Worm (Caenorhabditis elegans): ENCODE data around the gene fbxb-14.
"Not testable (repeated sequence)": the region's sequence is repeated elsewhere in the genome, so short reads cannot be mapped to it uniquely, and the experiment has no call there.

DNA sequence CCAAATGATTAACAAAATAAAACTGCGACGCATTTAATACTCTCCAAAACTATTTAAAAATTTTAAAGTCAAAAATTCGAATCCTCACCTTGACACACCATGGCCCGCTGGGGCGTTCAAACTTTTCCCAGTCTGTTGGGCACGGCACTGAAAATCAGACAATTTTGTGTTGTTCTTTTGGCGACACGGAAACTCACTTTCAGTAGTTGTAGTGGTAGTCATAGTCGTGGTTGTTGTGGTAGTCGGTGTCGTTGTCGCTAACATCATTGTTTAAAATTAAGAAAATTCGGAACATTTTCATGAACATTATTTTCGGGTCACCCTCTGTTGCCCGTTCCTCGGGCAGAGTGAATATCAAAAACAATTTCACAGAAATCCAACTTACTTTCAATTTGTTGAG is 29.8 kb upstream of the fbxb-14 start, which contains the start of gene clec-118:
- not testable (repeated sequence) for TF ChIP-seq ama-1 (optimal IDR thresholded peaks at IDR 0.05); zag-1 (tag; optimal IDR thresholded peaks at IDR 0.05); mdl-1 (tag; optimal IDR thresholded peaks at IDR 0.05); nhr-28 (tag; optimal IDR thresholded peaks at IDR 0.05); set-16 (GFP tag; IDR thresholded peaks at IDR 0.05); fkh-10 (GFP tag; optimal IDR thresholded peaks at IDR 0.05); spr-3 (GFP tag; optimal IDR thresholded peaks at IDR 0.05); ZK337.2 (GFP tag; IDR thresholded peaks at IDR 0.05); snpc-1.2 (GFP tag; IDR thresholded peaks at IDR 0.05); jun-1 (tag; optimal IDR thresholded peaks at IDR 0.05); egl-27 (tag; optimal IDR thresholded peaks at IDR 0.05); Y48G9A.11 (GFP tag; IDR thresholded peaks at IDR 0.05); madf-5 (GFP tag; IDR thresholded peaks at IDR 0.05)

All from whole organism, L4 larva.